Worm (Caenorhabditis elegans): ENCODE measurements around the gene T08D10.5.

T08D10.5 gene

ce11 chrX:11925243-11925642, 32.1 kb upstream of the T08D10.5 start:
- TF ChIP-seq sma-9 (GFP tag; optimal IDR thresholded peaks at IDR 0.05) (peak; percentile 52), sma-9 (tag; optimal IDR thresholded peaks at IDR 0.05) (no peak), peb-1 (tag; optimal IDR thresholded peaks at IDR 0.05) (no peak), egl-27 (tag; optimal IDR thresholded peaks at IDR 0.05) (no peak), nhr-129 (tag; optimal IDR thresholded peaks at IDR 0.05) (no peak), fos-1 (tag; optimal IDR thresholded peaks at IDR 0.05) (peak; percentile 48), lin-39 (tag; optimal IDR thresholded peaks at IDR 0.05) (no peak)

- no peak for TF ChIP-seq lin-11 (tag; optimal IDR thresholded peaks at IDR 0.05)
- TF ChIP-seq ama-1 (optimal IDR thresholded peaks at IDR 0.05), result no peak
- no peak for TF ChIP-seq elt-1 (tag; optimal IDR thresholded peaks at IDR 0.05)
- no peak for TF ChIP-seq lsy-2 (tag; optimal IDR thresholded peaks at IDR 0.05)
- no peak for TF ChIP-seq fos-1 (tag; optimal IDR thresholded peaks at IDR 0.05)
- no peak for TF ChIP-seq nhr-25 (tag; optimal IDR thresholded peaks at IDR 0.05)
- TF ChIP-seq zag-1 (tag; optimal IDR thresholded peaks at IDR 0.05), result no peak
- TF ChIP-seq ztf-11 (tag; optimal IDR thresholded peaks at IDR 0.05), result no peak
- no peak for TF ChIP-seq nhr-11 (tag; optimal IDR thresholded peaks at IDR 0.05)
- TF ChIP-seq ceh-82 (tag; optimal IDR thresholded peaks at IDR 0.05), result no peak
- TF ChIP-seq ztf-1 (GFP tag; conservative IDR thresholded peaks at IDR 0.05), result no peak
- TF ChIP-seq ZK546.5 (tag; optimal IDR thresholded peaks at IDR 0.05), result no peak
- no peak for TF ChIP-seq unc-55 (GFP tag; optimal IDR thresholded peaks at IDR 0.05)
- TF ChIP-seq blmp-1 (tag; optimal IDR thresholded peaks at IDR 0.05; ENCODE audit: insufficient read depth), result no peak
- TF ChIP-seq nhr-23 (tag; optimal IDR thresholded peaks at IDR 0.05), result no peak
Measured at ce11 chrX:11927585-11927984, 29.8 kb upstream of the T08D10.5 start, which contains the start of gene F55G7.4. Gene F55G7.4, plus strand, starts transcription at chrX:11927885.

DNA sequence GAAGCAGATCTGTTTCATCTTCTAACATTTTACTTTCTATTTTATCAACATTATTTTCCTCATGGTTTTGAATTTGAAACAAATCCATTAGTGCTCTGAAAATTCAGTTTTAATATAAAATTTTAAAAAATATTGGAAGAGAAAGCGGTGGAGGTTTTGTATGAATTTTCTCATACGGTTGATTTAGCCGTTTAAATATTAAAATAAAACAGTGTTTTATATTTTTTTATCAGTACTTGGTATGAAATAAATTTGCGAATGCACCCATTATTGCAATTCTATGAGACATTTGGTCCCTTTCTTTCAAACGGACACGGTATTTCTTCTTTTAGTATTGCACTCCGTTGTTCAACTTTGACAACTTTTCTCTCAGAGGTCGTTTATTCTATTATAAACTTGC, 25.8 kb upstream of the T08D10.5 start, which contains the start of gene dot-1.4:
TSS of gene dot-1.4 (minus strand) at position 101 of the 400 bp plus-strand sequence.
- no peak for TF ChIP-seq peb-1 (tag; optimal IDR thresholded peaks at IDR 0.05)
- no peak for TF ChIP-seq mdl-1 (tag; optimal IDR thresholded peaks at IDR 0.05)
- TF ChIP-seq nhr-25 (tag; optimal IDR thresholded peaks at IDR 0.05), result no peak
- no peak for TF ChIP-seq lin-11 (tag; optimal IDR thresholded peaks at IDR 0.05)
- TF ChIP-seq aly-2 (tag; optimal IDR thresholded peaks at IDR 0.05), result no peak
- no peak for TF ChIP-seq skn-1 (tag; optimal IDR thresholded peaks at IDR 0.05)
- no peak for TF ChIP-seq blmp-1 (tag; optimal IDR thresholded peaks at IDR 0.05; ENCODE audit: insufficient read depth)
- no peak for TF ChIP-seq lsy-2 (tag; optimal IDR thresholded peaks at IDR 0.05)
- TF ChIP-seq nhr-77 (tag; optimal IDR thresholded peaks at IDR 0.05), result no peak
- TF ChIP-seq lin-13 (GFP tag; optimal IDR thresholded peaks at IDR 0.05), result no peak

ce11 chrX:11933547-11933946, 23.8 kb upstream of the T08D10.5 start:
- TF ChIP-seq dmd-4 (tag; optimal IDR thresholded peaks at IDR 0.05), result no peak
- TF ChIP-seq C34F6.9 (tag; optimal IDR thresholded peaks at IDR 0.05), result no peak
- TF ChIP-seq peb-1 (tag; optimal IDR thresholded peaks at IDR 0.05), result no peak
- TF ChIP-seq unc-55 (GFP tag; optimal IDR thresholded peaks at IDR 0.05), result no peak
- TF ChIP-seq unc-39 (tag; optimal IDR thresholded peaks at IDR 0.05), result no peak
- no peak for TF ChIP-seq ama-1 (optimal IDR thresholded peaks at IDR 0.05)

ce11 chrX:11934933-11935332, 22.4 kb upstream of the T08D10.5 start:
- TF ChIP-seq ceh-16 (tag; optimal IDR thresholded peaks at IDR 0.05), result no peak
- no peak for TF ChIP-seq ZK546.5 (tag; optimal IDR thresholded peaks at IDR 0.05)
- TF ChIP-seq skn-1 (tag; optimal IDR thresholded peaks at IDR 0.05), result no peak
- peak; percentile 60 for TF ChIP-seq sma-9 (GFP tag; optimal IDR thresholded peaks at IDR 0.05)
- no peak for TF ChIP-seq sma-9 (tag; optimal IDR thresholded peaks at IDR 0.05)
- TF ChIP-seq fos-1 (tag; optimal IDR thresholded peaks at IDR 0.05), result peak; percentile 21
- no peak for TF ChIP-seq nhr-25 (tag; optimal IDR thresholded peaks at IDR 0.05)
- TF ChIP-seq R02D3.7 (tag; optimal IDR thresholded peaks at IDR 0.05), result no peak
- no peak for TF ChIP-seq ztf-4 (tag; optimal IDR thresholded peaks at IDR 0.05)
- TF ChIP-seq aly-2 (tag; optimal IDR thresholded peaks at IDR 0.05), result no peak
- no peak for TF ChIP-seq blmp-1 (tag; optimal IDR thresholded peaks at IDR 0.05; ENCODE audit: insufficient read depth)
- TF ChIP-seq mab-5 (tag; optimal IDR thresholded peaks at IDR 0.05), result no peak
- TF ChIP-seq F13H6.1 (tag; optimal IDR thresholded peaks at IDR 0.05), result peak; percentile 30
- peak; percentile 36 for TF ChIP-seq sma-3 (GFP tag; optimal IDR thresholded peaks at IDR 0.05)
- no peak for TF ChIP-seq Y55F3AM.14 (GFP tag; optimal IDR thresholded peaks at IDR 0.05)
- peak in 1 of 2 experiments; percentile 24 for TF ChIP-seq lsy-2 (tag; optimal IDR thresholded peaks at IDR 0.05)
- peak; percentile 58 for TF ChIP-seq nhr-129 (tag; optimal IDR thresholded peaks at IDR 0.05)
- peak; percentile 53 for TF ChIP-seq lin-13 (GFP tag; optimal IDR thresholded peaks at IDR 0.05)
- TF ChIP-seq gmeb-1 (tag; optimal IDR thresholded peaks at IDR 0.05), result no peak
- TF ChIP-seq ama-1 (optimal IDR thresholded peaks at IDR 0.05), result no peak
- TF ChIP-seq nhr-10 (tag; optimal IDR thresholded peaks at IDR 0.05), result no peak
- TF ChIP-seq nhr-237 (tag; optimal IDR thresholded peaks at IDR 0.05), result no peak
- no peak for TF ChIP-seq elt-1 (tag; optimal IDR thresholded peaks at IDR 0.05)
- TF ChIP-seq nhr-6 (tag; optimal IDR thresholded peaks at IDR 0.05), result no peak
- TF ChIP-seq unc-55 (GFP tag; optimal IDR thresholded peaks at IDR 0.05), result peak; percentile 48
- TF ChIP-seq nhr-11 (tag; optimal IDR thresholded peaks at IDR 0.05), result no peak
- no peak for TF ChIP-seq sem-4 (tag; optimal IDR thresholded peaks at IDR 0.05)
- no peak for TF ChIP-seq nhr-12 (tag; optimal IDR thresholded peaks at IDR 0.05)
- TF ChIP-seq egl-27 (tag; optimal IDR thresholded peaks at IDR 0.05), result peak; percentile 20
- no peak for TF ChIP-seq ceh-82 (tag; optimal IDR thresholded peaks at IDR 0.05)
- no peak for TF ChIP-seq snpc-4 (tag; optimal IDR thresholded peaks at IDR 0.05)
- no peak for TF ChIP-seq elt-3 (tag; optimal IDR thresholded peaks at IDR 0.05)

Measured in whole organism, L2 larva.